Fruit fly (Drosophila melanogaster): ENCODE results near the gene noc.

DNA sequence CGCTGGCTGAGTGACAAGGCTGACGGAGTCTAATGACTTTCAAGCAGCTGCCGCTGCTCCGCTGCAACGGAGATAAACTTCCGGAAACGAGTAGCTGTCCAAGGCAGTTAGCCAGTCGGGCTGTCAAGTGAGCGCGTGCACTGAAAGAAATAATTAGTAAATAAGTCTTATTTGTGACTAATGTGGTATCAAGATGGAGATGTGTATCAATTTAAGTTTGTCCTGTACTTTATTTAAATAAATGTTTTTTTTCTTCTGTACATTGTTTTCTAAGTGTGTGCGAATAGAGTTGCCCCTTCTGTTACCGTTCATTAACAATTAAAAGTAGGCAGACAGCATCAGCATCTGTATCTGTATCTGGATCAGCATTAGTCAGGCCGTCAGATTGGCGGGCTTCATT is 39.4 kb upstream of the noc start:
- peak; percentile 3 for TF ChIP-seq CG8159 (tag; optimal IDR thresholded peaks at IDR 0.05)
- no peak for TF ChIP-seq EcR (GFP tag; optimal IDR thresholded peaks at IDR 0.05)
- no peak for TF ChIP-seq CG10348 (GFP tag; IDR thresholded peaks at IDR 0.05)
- TF ChIP-seq CG12605 (GFP tag; IDR thresholded peaks at IDR 0.05), result no peak
- TF ChIP-seq CG9948 (tag; optimal IDR thresholded peaks at IDR 0.05), result no peak
- no peak for TF ChIP-seq D1 (tag; optimal IDR thresholded peaks at IDR 0.05)
- TF ChIP-seq CG32121 (GFP tag; IDR thresholded peaks at IDR 0.05), result no peak
- no peak for TF ChIP-seq gl (tag; optimal IDR thresholded peaks at IDR 0.05)
- TF ChIP-seq CG17806 (tag; optimal IDR thresholded peaks at IDR 0.05), result no peak
- TF ChIP-seq CG15710 (tag; optimal IDR thresholded peaks at IDR 0.05), result no peak
- peak; percentile 53; the same call in 2 of the 3 replicates for TF ChIP-seq CG4496 (GFP tag; IDR thresholded peaks at IDR 0.05)
- no peak for TF ChIP-seq Pif1B (GFP tag; optimal IDR thresholded peaks at IDR 0.05)

All from whole organism, pupa.